Worm (Caenorhabditis elegans): Measurements from ENCODE around the gene Y43B11AR.1.

The Y43B11AR.1 gene

ce11 chrIV:7067446-7067845 lies 13.9 kb upstream of the Y43B11AR.1 start:
- TF ChIP-seq lin-11 (tag; optimal IDR thresholded peaks at IDR 0.05) (no peak), nfya-1 (tag; optimal IDR thresholded peaks at IDR 0.05) (no peak), Y22D7AL.16 (tag; optimal IDR thresholded peaks at IDR 0.05) (no peak), ama-1 (optimal IDR thresholded peaks at IDR 0.05) (no peak), mec-3 (tag; optimal IDR thresholded peaks at IDR 0.05; ENCODE audit: borderline replicate concordance) (no peak), hlh-13 (GFP tag; optimal IDR thresholded peaks at IDR 0.05) (no peak), ceh-34 (tag; optimal IDR thresholded peaks at IDR 0.05) (no peak), pat-9 (tag; optimal IDR thresholded peaks at IDR 0.05) (no peak), hlh-6 (tag; optimal IDR thresholded peaks at IDR 0.05) (no peak), unc-42 (tag; optimal IDR thresholded peaks at IDR 0.05) (no peak)

- TF ChIP-seq elt-2 (tag; optimal IDR thresholded peaks at IDR 0.05) = no peak
- TF ChIP-seq fkh-6 (tag; optimal IDR thresholded peaks at IDR 0.05) = no peak
- TF ChIP-seq tbx-2 (tag; optimal IDR thresholded peaks at IDR 0.05) = no peak
- TF ChIP-seq F13H6.1 (tag; optimal IDR thresholded peaks at IDR 0.05) = no peak
- no peak for TF ChIP-seq unc-3 (GFP tag; conservative IDR thresholded peaks at IDR 0.05)
- no peak for TF ChIP-seq unc-3 (tag; optimal IDR thresholded peaks at IDR 0.05)
- TF ChIP-seq npax-4 (tag; optimal IDR thresholded peaks at IDR 0.05) = no peak
- no peak for TF ChIP-seq ceh-22 (tag; optimal IDR thresholded peaks at IDR 0.05)
- no peak for TF ChIP-seq ceh-2 (tag; optimal IDR thresholded peaks at IDR 0.05)
- no peak for TF ChIP-seq madf-2 (tag; optimal IDR thresholded peaks at IDR 0.05)
- no peak for TF ChIP-seq T23F11.4 (GFP tag; optimal IDR thresholded peaks at IDR 0.05)
- TF ChIP-seq C08G9.2 (tag; optimal IDR thresholded peaks at IDR 0.05) = no peak
- TF ChIP-seq ceh-9 (tag; optimal IDR thresholded peaks at IDR 0.05) = no peak
- no peak for TF ChIP-seq hlh-15 (tag; optimal IDR thresholded peaks at IDR 0.05)
- no peak for TF ChIP-seq K02D7.2 (tag; optimal IDR thresholded peaks at IDR 0.05)
- no peak for TF ChIP-seq ets-4 (tag; optimal IDR thresholded peaks at IDR 0.05)
- no peak for TF ChIP-seq sox-4 (tag; optimal IDR thresholded peaks at IDR 0.05)
- no peak for TF ChIP-seq hlh-8 (tag; optimal IDR thresholded peaks at IDR 0.05)
Observed at ce11 chrIV:7072110-7072509, 9.2 kb upstream of the Y43B11AR.1 start, which contains the start of gene srg-48. Gene srg-48 (plus strand): TSS chrIV:7072410.

- TF ChIP-seq hlh-8 (tag; optimal IDR thresholded peaks at IDR 0.05) (no peak), ceh-18 (tag; optimal IDR thresholded peaks at IDR 0.05) (no peak), ceh-24 (tag; optimal IDR thresholded peaks at IDR 0.05) (no peak), fkh-6 (tag; optimal IDR thresholded peaks at IDR 0.05) (no peak), C08G9.2 (tag; optimal IDR thresholded peaks at IDR 0.05) (no peak), unc-3 (GFP tag; conservative IDR thresholded peaks at IDR 0.05) (no peak), unc-3 (tag; optimal IDR thresholded peaks at IDR 0.05) (no peak), pha-4 (tag; optimal IDR thresholded peaks at IDR 0.05) (no peak), ets-4 (tag; optimal IDR thresholded peaks at IDR 0.05) (no peak), ceh-31 (tag; optimal IDR thresholded peaks at IDR 0.05) (no peak), ceh-6 (GFP tag; optimal IDR thresholded peaks at IDR 0.05) (no peak), K02D7.2 (tag; optimal IDR thresholded peaks at IDR 0.05) (no peak), madf-2 (tag; optimal IDR thresholded peaks at IDR 0.05) (no peak), tbx-7 (tag; optimal IDR thresholded peaks at IDR 0.05) (no peak), ceh-19 (GFP tag; optimal IDR thresholded peaks at IDR 0.05) (no peak), npax-4 (tag; optimal IDR thresholded peaks at IDR 0.05) (no peak), F13H6.1 (tag; optimal IDR thresholded peaks at IDR 0.05) (no peak), rnt-1 (tag; optimal IDR thresholded peaks at IDR 0.05) (no peak)
Observed at ce11 chrIV:7075063-7075462, 6.3 kb upstream of the Y43B11AR.1 start, which contains the start of gene srg-50. Gene srg-50 (minus strand): TSS chrIV:7075163.

DNA sequence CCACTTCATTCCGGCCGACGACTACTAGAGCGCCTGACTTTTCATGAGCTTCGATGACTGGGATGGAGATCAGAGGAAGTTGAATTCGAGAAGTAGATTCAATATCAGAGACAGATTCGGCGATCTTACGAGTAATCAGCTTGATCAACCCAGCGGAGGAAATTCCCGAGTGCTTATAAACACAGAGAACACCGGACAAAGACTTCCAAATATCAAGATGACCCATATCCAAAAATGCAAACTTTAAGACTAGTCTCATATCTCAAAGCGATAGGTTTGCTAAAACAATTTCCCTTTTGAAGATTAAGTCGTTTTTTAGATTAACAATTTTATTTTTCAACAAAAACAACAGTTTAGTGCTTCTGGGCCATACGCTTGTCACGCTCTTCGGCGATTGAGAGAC lies 2.1 kb downstream of the Y43B11AR.1 start, which contains the start of gene Y43B11AR.3:
Gene Y43B11AR.3, minus strand, starts transcription at position 335 of the 403 bp plus-strand sequence.
- TF ChIP-seq hlh-6 (tag; optimal IDR thresholded peaks at IDR 0.05) (no peak), C08G9.2 (tag; optimal IDR thresholded peaks at IDR 0.05) (no peak), ceh-14 (tag; optimal IDR thresholded peaks at IDR 0.05) (no peak), elt-4 (tag; optimal IDR thresholded peaks at IDR 0.05) (no peak), T23F11.4 (GFP tag; optimal IDR thresholded peaks at IDR 0.05) (no peak), ama-1 (optimal IDR thresholded peaks at IDR 0.05) (peak; percentile 44), ceh-2 (tag; optimal IDR thresholded peaks at IDR 0.05) (no peak)
